Fruit fly (Drosophila melanogaster): ENCODE measurements around the gene CG33230.

CG33230 gene

DNA sequence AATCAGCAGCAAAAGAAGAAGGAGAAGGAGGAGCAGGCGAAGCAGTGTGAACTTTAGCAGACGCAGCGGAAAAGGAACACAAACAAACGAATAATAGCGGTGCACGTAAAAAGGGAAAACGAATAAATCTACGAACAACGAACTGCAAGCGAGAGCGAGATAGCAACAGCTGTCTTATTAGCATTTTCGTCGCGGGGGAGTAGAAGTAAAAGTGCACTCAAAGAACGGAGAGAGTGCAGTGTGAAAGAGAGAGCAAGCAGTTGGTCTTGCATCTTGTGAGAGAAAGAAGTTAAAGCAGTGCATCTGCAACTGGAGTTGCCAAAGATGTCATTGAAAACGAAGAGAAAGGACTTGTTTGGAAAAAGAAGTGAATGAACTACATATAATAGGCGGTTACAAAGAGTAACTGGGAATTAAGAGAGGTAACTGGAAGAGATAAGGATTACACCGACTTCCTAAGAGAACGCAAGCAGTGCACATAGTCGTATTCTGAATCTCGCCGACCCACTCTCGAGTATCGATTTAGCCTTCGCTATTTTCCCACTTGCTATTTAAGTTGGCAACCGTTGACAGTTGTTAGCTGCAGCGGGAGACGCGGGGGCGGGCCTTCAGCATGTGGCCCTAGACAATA lies 25.3 kb upstream of the CG33230 start:
- TF ChIP-seq foxo (GFP tag; optimal IDR thresholded peaks at IDR 0.05) = no peak
- TF ChIP-seq lola (GFP tag; optimal IDR thresholded peaks at IDR 0.05) = no peak
- TF ChIP-seq psq (GFP tag; optimal IDR thresholded peaks at IDR 0.05) = peak; percentile 80
- TF ChIP-seq Dif (GFP tag; optimal IDR thresholded peaks at IDR 0.05; ENCODE audit: partially characterized antibody) = peak; percentile 24
- TF ChIP-seq Vsx2 (GFP tag; optimal IDR thresholded peaks at IDR 0.05; ENCODE audit: partially characterized antibody) = peak; percentile 59

dm6 chr3L:1602064-1602832 lies 16.0 kb upstream of the CG33230 start, which contains the start of gene CG12104:
CG12104 (minus strand) TSS chr3L:1602674.
- no peak for TF ChIP-seq Rel (GFP tag; optimal IDR thresholded peaks at IDR 0.05)
- peak; percentile 1 for TF ChIP-seq Rel (tag; optimal IDR thresholded peaks at IDR 0.05)
- peak in 1 of 2 experiments; percentile 11 for TF ChIP-seq foxo (GFP tag; optimal IDR thresholded peaks at IDR 0.05)
- TF ChIP-seq tai (GFP tag; optimal IDR thresholded peaks at IDR 0.05) = no peak
- TF ChIP-seq h (GFP tag; optimal IDR thresholded peaks at IDR 0.05) = peak; percentile 22
- no peak for TF ChIP-seq Abd-B (GFP tag; optimal IDR thresholded peaks at IDR 0.05)

DNA sequence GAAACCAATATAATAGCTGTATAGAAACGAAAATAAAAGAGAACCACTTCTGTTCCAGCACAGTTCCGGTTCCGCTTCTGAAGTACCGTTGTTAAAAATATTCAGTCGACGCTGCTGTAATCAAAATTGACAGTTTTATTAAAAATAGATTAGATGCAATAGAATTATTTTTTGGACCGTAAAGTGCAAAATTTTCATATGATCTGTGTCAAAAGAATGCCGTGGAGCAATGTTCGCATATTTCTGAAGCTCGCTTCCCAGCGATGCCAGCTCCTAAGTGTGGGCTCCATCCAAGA lies 15.4 kb upstream of the CG33230 start, which contains the start of the genes CG18170 and CG33791:
CG18170 (plus strand) TSS at position 122 of the 296 bp plus-strand sequence.
CG33791 (plus strand) TSS at position 122 of the 296 bp plus-strand sequence.
- no peak for TF ChIP-seq sv (GFP tag; optimal IDR thresholded peaks at IDR 0.05)
- no peak for TF ChIP-seq Mio (GFP tag; optimal IDR thresholded peaks at IDR 0.05)
- no peak for TF ChIP-seq fru (GFP tag; optimal IDR thresholded peaks at IDR 0.05)
- no peak for TF ChIP-seq dmrt93B (GFP tag; optimal IDR thresholded peaks at IDR 0.05)
- TF ChIP-seq Hr83 (GFP tag; optimal IDR thresholded peaks at IDR 0.05; ENCODE audit: poor library complexity, severe bottlenecking) = no peak
- no peak for TF ChIP-seq CG9705 (GFP tag; optimal IDR thresholded peaks at IDR 0.05)
- TF ChIP-seq psq (GFP tag; optimal IDR thresholded peaks at IDR 0.05) = no peak
- TF ChIP-seq OdsH (GFP tag; optimal IDR thresholded peaks at IDR 0.05) = no peak
- TF ChIP-seq Myc (optimal IDR thresholded peaks at IDR 0.05) = no peak
- no peak for TF ChIP-seq Dfd (GFP tag; optimal IDR thresholded peaks at IDR 0.05)
- TF ChIP-seq CrebA (GFP tag; optimal IDR thresholded peaks at IDR 0.05; ENCODE audit: borderline replicate concordance) = no peak
- TF ChIP-seq GATAd (GFP tag; optimal IDR thresholded peaks at IDR 0.05) = no peak
- TF ChIP-seq h (GFP tag; optimal IDR thresholded peaks at IDR 0.05) = no peak
- TF ChIP-seq usp (GFP tag; optimal IDR thresholded peaks at IDR 0.05) = no peak
- TF ChIP-seq sage (GFP tag; optimal IDR thresholded peaks at IDR 0.05) = no peak
- TF ChIP-seq pan (optimal IDR thresholded peaks at IDR 0.05) = no peak
- no peak for TF ChIP-seq woc (GFP tag; optimal IDR thresholded peaks at IDR 0.05)
- no peak for TF ChIP-seq CG32264 (GFP tag; optimal IDR thresholded peaks at IDR 0.05)

- TF ChIP-seq sage (GFP tag; optimal IDR thresholded peaks at IDR 0.05) (no peak), pan (optimal IDR thresholded peaks at IDR 0.05) (no peak), dmrt93B (GFP tag; optimal IDR thresholded peaks at IDR 0.05) (no peak), Myc (optimal IDR thresholded peaks at IDR 0.05) (no peak), Vsx2 (GFP tag; optimal IDR thresholded peaks at IDR 0.05; ENCODE audit: partially characterized antibody) (no peak), dsf (GFP tag; optimal IDR thresholded peaks at IDR 0.05; ENCODE audit: borderline replicate concordance) (no peak), CrebA (GFP tag; optimal IDR thresholded peaks at IDR 0.05; ENCODE audit: borderline replicate concordance) (no peak), N (GFP tag; optimal IDR thresholded peaks at IDR 0.05) (no peak), Sp1 (GFP tag; optimal IDR thresholded peaks at IDR 0.05) (no peak), foxo (GFP tag; optimal IDR thresholded peaks at IDR 0.05) (no peak), usp (GFP tag; optimal IDR thresholded peaks at IDR 0.05) (no peak), Hr78 (GFP tag; optimal IDR thresholded peaks at IDR 0.05) (no peak), CG9705 (GFP tag; optimal IDR thresholded peaks at IDR 0.05) (no peak), woc (GFP tag; optimal IDR thresholded peaks at IDR 0.05) (no peak), Hnf4 (GFP tag; optimal IDR thresholded peaks at IDR 0.05) (no peak)
Measured at dm6 chr3L:1609611-1610010, 8.6 kb upstream of the CG33230 start.

Measured in whole organism, wandering third instar larva.